Worm (Caenorhabditis elegans) whole organism, young adult: ENCODE data around the gene C13A2.12.

Experiments used
- B0019.2 ChIP-seq: fragments of 200-800 bp; sonication (Bioruptor generic); conservative IDR thresholded peaks from 2 replicates; pipeline ENCODE4 v1.3.6; 2022; ENCODE audit warnings: missing genetic modification reagents, missing genetic modification characterization, missing compliant biosample characterization
- B0035.1 ChIP-seq: sonication (generic microtip); optimal IDR thresholded peaks from 2 replicates; lab custom pipeline; 2016; ENCODE audit warnings: missing genetic modification characterization, mild to moderate bottlenecking, missing compliant biosample characterization, missing genotype, missing genetic modification reagents
- B0261.1 ChIP-seq: sonication (generic microtip); optimal IDR thresholded peaks from 2 replicates; lab custom pipeline; 2016; ENCODE audit warnings: mild to moderate bottlenecking, missing genetic modification characterization, moderate library complexity, missing compliant biosample characterization
- B0336.3 ChIP-seq: fragments of 200-800 bp; sonication (Bioruptor generic); IDR thresholded peaks from 2 replicates; pipeline ENCODE4 v1.3.6; 2022; ENCODE audit warnings: missing genetic modification characterization, missing compliant biosample characterization
- C17E4.6 ChIP-seq: fragments of 200-800 bp; sonication (Bioruptor generic); IDR thresholded peaks from 2 replicates; pipeline ENCODE4 v1.3.6; 2022; ENCODE audit warnings: missing genetic modification reagents, missing genetic modification characterization, missing compliant biosample characterization
- D2030.7 ChIP-seq: fragments of 200-800 bp; sonication (Bioruptor generic); IDR thresholded peaks from 2 replicates; pipeline ENCODE4 v1.3.6; 2022; ENCODE audit warnings: missing genetic modification reagents, missing genetic modification characterization, missing compliant biosample characterization
- F39B2.1 ChIP-seq: fragments of 200-800 bp; sonication (Bioruptor generic); IDR thresholded peaks from 2 replicates; pipeline ENCODE4 v1.3.6; 2022; ENCODE audit warnings: missing genetic modification reagents, missing genetic modification characterization, missing compliant biosample characterization
- F55B11.4 ChIP-seq: sonication (generic microtip); optimal IDR thresholded peaks from 2 replicates; lab custom pipeline; 2016; ENCODE audit warnings: missing compliant biosample characterization, missing genetic modification characterization, borderline replicate concordance; ENCODE audit not compliant: insufficient read depth
- K11D2.4 ChIP-seq: fragments of 200-800 bp; sonication (Bioruptor generic); IDR thresholded peaks from 2 replicates; pipeline ENCODE4 v1.3.6; 2022; ENCODE audit warnings: missing genetic modification reagents, missing genetic modification characterization, missing compliant biosample characterization
- K12H6.12 ChIP-seq: fragments of 200-800 bp; sonication (Bioruptor generic); optimal IDR thresholded peaks from 2 replicates; lab custom pipeline; 2018; ENCODE audit warnings: mild to moderate bottlenecking, missing genetic modification characterization, missing compliant biosample characterization
- Y56A3A.18 ChIP-seq: fragments of 200-800 bp; sonication (Bioruptor generic); IDR thresholded peaks from 2 replicates; pipeline ENCODE4 v1.3.6; 2022; ENCODE audit warnings: missing genetic modification reagents, missing genetic modification characterization, missing compliant biosample characterization
- Y67H2A.10 ChIP-seq: fragments of 200-800 bp; sonication (Bioruptor generic); conservative IDR thresholded peaks from 2 replicates; pipeline ENCODE4 v1.3.6; 2022; ENCODE audit warnings: missing genetic modification reagents, missing genetic modification characterization, missing compliant biosample characterization
- Y95B8A.8 ChIP-seq: fragments of 200-800 bp; sonication (Bioruptor generic); IDR thresholded peaks from 2 replicates; pipeline ENCODE4 v1.3.6; 2022; ENCODE audit warnings: missing genetic modification reagents, missing genetic modification characterization, missing compliant biosample characterization
- ama-1 ChIP-seq, 3 experiments: fragments of 150-350 bp in 1 of 3; sonication (generic microtip) in 2 of 3; optimal IDR thresholded peaks; 2 replicates each; lab custom pipeline; 2014 to 2018; ENCODE audit warnings: missing biosample characterization in 2 of 3, missing genetic modification characterization in 2 of 3, missing genetic modification reagents in 2 of 3
- attf-5 ChIP-seq: fragments of 200-800 bp; sonication (Bioruptor generic); optimal IDR thresholded peaks from 2 replicates; lab custom pipeline; 2018; ENCODE audit warnings: mild to moderate bottlenecking, missing genetic modification characterization, missing compliant biosample characterization
- bed-1 ChIP-seq: fragments of 200-800 bp; sonication (Bioruptor generic); IDR thresholded peaks from 2 replicates; pipeline ENCODE4 v1.3.6; 2022; ENCODE audit warnings: missing genetic modification reagents, missing genetic modification characterization, missing compliant biosample characterization
- ccch-3 ChIP-seq: fragments of 200-800 bp; sonication (Bioruptor generic); optimal IDR thresholded peaks from 2 replicates; lab custom pipeline; 2018; ENCODE audit warnings: mild to moderate bottlenecking, missing genetic modification characterization, missing compliant biosample characterization
- cebp-1 ChIP-seq, 2 experiments: fragments of 200-800 bp in 1 of 2; sonication (Bioruptor generic) in 1 of 2; sonication (generic microtip) in 1 of 2; IDR thresholded peaks in 1 of 2; optimal IDR thresholded peaks in 1 of 2; 2 replicates each; pipeline versions ENCODE4 v1.3.6 to Lab custom; 2017 to 2022; ENCODE audit warnings: missing compliant biosample characterization in 2 of 2, missing genetic modification characterization in 2 of 2, mild to moderate bottlenecking in 1 of 2, missing genetic modification reagents in 1 of 2, moderate library complexity in 1 of 2
- cebp-2 ChIP-seq: fragments of 200-800 bp; sonication (Bioruptor generic); IDR thresholded peaks from 2 replicates; pipeline ENCODE4 v1.3.6; 2022; ENCODE audit warnings: missing genetic modification characterization, missing compliant biosample characterization
- die-1 ChIP-seq: sonication (generic microtip); optimal IDR thresholded peaks from 2 replicates; lab custom pipeline; 2016; ENCODE audit warnings: missing genotype, mild to moderate bottlenecking, missing genetic modification characterization, missing compliant biosample characterization
- dox-1 ChIP-seq: fragments of 200-800 bp; sonication (Bioruptor generic); IDR thresholded peaks from 2 replicates; pipeline ENCODE4 v1.3.6; 2022; ENCODE audit warnings: missing genetic modification reagents, missing genetic modification characterization, missing compliant biosample characterization
- egl-18 ChIP-seq: fragments of 200-800 bp; sonication (Bioruptor generic); IDR thresholded peaks from 2 replicates; pipeline ENCODE4 v1.3.6; 2022; ENCODE audit warnings: missing genetic modification reagents, missing genetic modification characterization, missing compliant biosample characterization
- egl-44 ChIP-seq: fragments of 200-800 bp; sonication (Bioruptor generic); IDR thresholded peaks from 2 replicates; pipeline ENCODE4 v1.3.6; 2022; ENCODE audit warnings: missing genetic modification reagents, missing genetic modification characterization, missing compliant biosample characterization
- egrh-3 ChIP-seq: fragments of 200-800 bp; sonication (Bioruptor generic); IDR thresholded peaks from 2 replicates; pipeline ENCODE4 v1.3.6; 2022; ENCODE audit warnings: missing genetic modification reagents, missing genetic modification characterization, missing compliant biosample characterization
- fkh-3 ChIP-seq: sonication (generic microtip); optimal IDR thresholded peaks from 2 replicates; lab custom pipeline; 2016; ENCODE audit warnings: mild to moderate bottlenecking, missing genetic modification characterization, missing compliant biosample characterization
- him-1 ChIP-seq: sonication (generic microtip); optimal IDR thresholded peaks from 2 replicates; lab custom pipeline; 2016; ENCODE audit warnings: missing genotype, missing genetic modification reagents, missing genetic modification characterization, missing compliant biosample characterization
- hlh-12 ChIP-seq: sonication (generic microtip); optimal IDR thresholded peaks from 2 replicates; lab custom pipeline; 2016; ENCODE audit warnings: missing genetic modification characterization, missing compliant biosample characterization
- hrde-1 ChIP-seq: sonication (generic microtip); optimal IDR thresholded peaks from 2 replicates; lab custom pipeline; 2016; ENCODE audit warnings: missing genetic modification characterization, mild to moderate bottlenecking, missing compliant biosample characterization, moderate library complexity, missing genotype, missing genetic modification reagents, borderline replicate concordance
- hsf-1 ChIP-seq: fragments of 200-800 bp; sonication (Bioruptor generic); IDR thresholded peaks from 2 replicates; pipeline ENCODE4 v1.3.6; 2022; ENCODE audit warnings: missing genetic modification reagents, missing genetic modification characterization, missing compliant biosample characterization
- let-607 ChIP-seq, 2 experiments: fragments of 200-800 bp in 1 of 2; sonication (Bioruptor generic) in 1 of 2; sonication (generic microtip) in 1 of 2; optimal IDR thresholded peaks; 2 replicates each; lab custom pipeline; 2016 to 2018; ENCODE audit warnings: mild to moderate bottlenecking in 2 of 2, missing compliant biosample characterization in 2 of 2, missing genetic modification characterization in 2 of 2, moderate library complexity in 2 of 2, missing genotype in 1 of 2
- lsl-1 ChIP-seq: fragments of 200-800 bp; sonication (Bioruptor generic); optimal IDR thresholded peaks from 2 replicates; lab custom pipeline; 2018; ENCODE audit warnings: mild to moderate bottlenecking, missing genetic modification characterization, moderate library complexity, missing compliant biosample characterization
- madf-8 ChIP-seq: fragments of 200-800 bp; sonication (Bioruptor generic); conservative IDR thresholded peaks from 2 replicates; pipeline ENCODE4 v1.3.6; 2022; ENCODE audit warnings: missing genetic modification reagents, missing genetic modification characterization, missing compliant biosample characterization
- mel-28 ChIP-seq: sonication (generic microtip); optimal IDR thresholded peaks from 2 replicates; lab custom pipeline; 2016; ENCODE audit warnings: borderline replicate concordance, mild to moderate bottlenecking, missing genetic modification characterization, missing compliant biosample characterization
- mxl-1 ChIP-seq: sonication (generic microtip); optimal IDR thresholded peaks from 2 replicates; lab custom pipeline; 2016; ENCODE audit warnings: missing genetic modification characterization, missing compliant biosample characterization
- nfya-1 ChIP-seq: sonication (generic microtip); optimal IDR thresholded peaks from 2 replicates; lab custom pipeline; 2017; ENCODE audit warnings: antibody characterized with exemption, missing compliant biosample characterization, missing genetic modification characterization, borderline replicate concordance; ENCODE audit not compliant: insufficient read depth
- nhr-120 ChIP-seq: fragments of 200-800 bp; sonication (Bioruptor generic); IDR thresholded peaks from 2 replicates; pipeline ENCODE4 v1.3.6; 2022; ENCODE audit warnings: missing genetic modification characterization, missing compliant biosample characterization
- nhr-179 ChIP-seq: sonication (generic microtip); optimal IDR thresholded peaks from 2 replicates; lab custom pipeline; 2016; ENCODE audit warnings: mild to moderate bottlenecking, missing genetic modification characterization, missing compliant biosample characterization
- rpc-1 ChIP-seq, 2 experiments: fragments of 150-350 bp in 1 of 2; sonication (generic microtip) in 1 of 2; optimal IDR thresholded peaks; 2 replicates each; lab custom pipeline; 2014 to 2018; ENCODE audit warnings: missing biosample characterization in 1 of 2, missing genetic modification characterization in 1 of 2, missing genetic modification reagents in 1 of 2, missing genotype in 1 of 2
- sdz-38 ChIP-seq: sonication (generic microtip); optimal IDR thresholded peaks from 2 replicates; lab custom pipeline; 2016; ENCODE audit warnings: missing genotype, missing genetic modification characterization, missing compliant biosample characterization
- snpc-3.4 ChIP-seq: sonication (generic microtip); optimal IDR thresholded peaks from 2 replicates; lab custom pipeline; 2017; ENCODE audit warnings: missing genetic modification characterization, mild to moderate bottlenecking, missing compliant biosample characterization, antibody characterized with exemption, moderate library complexity, missing genotype, missing genetic modification reagents
- somi-1 ChIP-seq: fragments of 200-800 bp; sonication (Bioruptor generic); optimal IDR thresholded peaks from 2 replicates; lab custom pipeline; 2018; ENCODE audit warnings: mild to moderate bottlenecking, missing genetic modification characterization, missing compliant biosample characterization
- tbp1 ChIP-seq: fragments of 200-800 bp; sonication (Bioruptor generic); optimal IDR thresholded peaks from 2 replicates; lab custom pipeline; 2018; ENCODE audit warnings: mild to moderate bottlenecking, missing genetic modification characterization, missing compliant biosample characterization
- tlf-1 ChIP-seq: fragments of 200-800 bp; sonication (Bioruptor generic); optimal IDR thresholded peaks from 2 replicates; lab custom pipeline; 2018; ENCODE audit warnings: mild to moderate bottlenecking, missing genetic modification characterization, missing compliant biosample characterization
- unc-62 ChIP-seq: fragments of 150-350 bp; optimal IDR thresholded peaks from 2 replicates; lab custom pipeline; 2014; ENCODE audit warnings: missing biosample characterization, missing genetic modification reagents, missing genetic modification characterization
- ztf-18 ChIP-seq: sonication (generic microtip); optimal IDR thresholded peaks from 2 replicates; lab custom pipeline; 2016; ENCODE audit warnings: missing genotype, mild to moderate bottlenecking, missing genetic modification characterization, missing compliant biosample characterization
- ztf-26 ChIP-seq: sonication (generic microtip); optimal IDR thresholded peaks from 2 replicates; lab custom pipeline; 2017; ENCODE audit warnings: missing genetic modification characterization, missing compliant biosample characterization
- ztf-3 ChIP-seq: fragments of 200-800 bp; sonication (Bioruptor generic); optimal IDR thresholded peaks from 2 replicates; lab custom pipeline; 2018; ENCODE audit warnings: mild to moderate bottlenecking, missing genetic modification characterization, missing compliant biosample characterization

C13A2.12 gene

ce11 chrV:7237094-7237132 lies 22.2 kb upstream of the C13A2.12 start, which contains the start of gene hpo-9:
TSS of gene hpo-9 (minus strand) at chrV:7237130.
- no peak for TF ChIP-seq ztf-18

ce11 chrV:7237133-7237532 lies 21.9 kb upstream of the C13A2.12 start, which contains the start of gene hyls-1:
TSS of gene hyls-1 (plus strand) at chrV:7237381.
- TF ChIP-seq ama-1 (optimal IDR thresholded peaks at IDR 0.05; lab: Kevin White, UChicago) (no peak), ama-1 (GFP tag; optimal IDR thresholded peaks at IDR 0.05; lab: Kevin White, UChicago) (no peak), ccch-3 (GFP tag; lab: Kevin White, UChicago) (no peak), egl-44 (GFP tag; lab: Robert Waterston, UW) (no peak), C17E4.6 (GFP tag; lab: Robert Waterston, UW) (no peak), B0019.2 (GFP tag; lab: Robert Waterston, UW) (0 out of 2 replicates have a peak, but pooled peaks have one; percentile 12), D2030.7 (peak; percentile 83), rpc-1 (optimal IDR thresholded peaks at IDR 0.05; lab: Kevin White, UChicago) (peak; percentile 31), rpc-1 (tag; optimal IDR thresholded peaks at IDR 0.05; lab: Kevin White, UChicago) (no peak), dox-1 (GFP tag; lab: Robert Waterston, UW) (peak; percentile 76), nfya-1 (tag; lab: Kevin White, UChicago) (no peak), tbp1 (peak; percentile 42), sdz-38 (tag; lab: Kevin White, UChicago) (no peak), nhr-120 (GFP tag; lab: Robert Waterston, UW) (no peak), bed-1 (no peak), attf-5 (peak; percentile 87), Y67H2A.10 (GFP tag; lab: Robert Waterston, UW) (peak; percentile 55; the same call in 1 of the 2 replicates), B0261.1 (tag; lab: Kevin White, UChicago) (no peak), die-1 (no peak), unc-62 (no peak), hlh-12 (tag; lab: Kevin White, UChicago) (no peak), mxl-1 (tag; lab: Kevin White, UChicago) (no peak), ztf-26 (tag; lab: Kevin White, UChicago) (no peak), egrh-3 (GFP tag; lab: Robert Waterston, UW) (no peak), somi-1 (GFP tag; lab: Kevin White, UChicago) (no peak), egl-18 (GFP tag; lab: Robert Waterston, UW) (no peak), hsf-1 (GFP tag; lab: Robert Waterston, UW) (peak; percentile 70), B0035.1 (no peak), madf-8 (GFP tag; lab: Robert Waterston, UW) (peak; percentile 64), ztf-3 (GFP tag; lab: Kevin White, UChicago) (no peak), nhr-179 (tag; lab: Kevin White, UChicago) (no peak), him-1 (tag; lab: Kevin White, UChicago) (no peak), cebp-2 (no peak), mel-28 (tag; lab: Kevin White, UChicago) (peak; percentile 5), cebp-1 (GFP tag; IDR thresholded peaks at IDR 0.05; lab: Robert Waterston, UW) (no peak), cebp-1 (tag; optimal IDR thresholded peaks at IDR 0.05; lab: Kevin White, UChicago) (peak; percentile 71), snpc-3.4 (tag; lab: Kevin White, UChicago) (peak; percentile 34), tlf-1 (peak; percentile 63), hrde-1 (tag; lab: Kevin White, UChicago) (no peak), let-607 (tag; optimal IDR thresholded peaks at IDR 0.05; lab: Kevin White, UChicago) (no peak), fkh-3 (tag; lab: Kevin White, UChicago) (no peak), F55B11.4 (tag; lab: Kevin White, UChicago) (no peak), F39B2.1 (GFP tag; lab: Robert Waterston, UW) (peak; percentile 20; the same call in 1 of the 2 replicates), lsl-1 (GFP tag; lab: Kevin White, UChicago) (peak; percentile 60), B0336.3 (0 out of 2 replicates have a peak, but pooled peaks have one; percentile 40), Y56A3A.18 (no peak), K11D2.4 (GFP tag; lab: Robert Waterston, UW) (peak; percentile 55; the same call in 1 of the 2 replicates), K12H6.12 (peak; percentile 3), Y95B8A.8 (GFP tag; lab: Robert Waterston, UW) (no peak)
